Fruit fly (Drosophila melanogaster): ENCODE data around the gene cyst.
A peak's percentile ranks its signal among the peaks of the same experiment; 100 is the strongest.

cyst gene

DNA sequence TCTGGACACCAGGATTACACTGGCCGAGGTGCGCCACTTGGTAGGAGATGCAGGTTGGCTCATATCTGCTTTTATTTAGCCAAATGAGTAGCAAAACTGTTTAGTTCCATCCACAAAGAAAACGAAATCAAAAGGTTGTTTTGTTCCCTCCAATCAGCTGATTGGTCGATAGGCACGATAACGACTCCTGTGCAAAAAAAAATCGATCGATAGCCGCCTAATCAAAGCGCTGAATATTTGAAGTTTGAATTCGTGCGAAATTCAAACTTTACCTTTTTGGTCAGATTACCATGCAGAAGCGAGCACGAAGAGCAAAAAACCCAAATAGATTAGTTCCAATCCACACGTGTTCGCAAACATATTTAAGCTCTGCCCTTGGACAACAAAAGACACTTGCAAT, 24.0 kb downstream of the cyst start, which contains the start of the genes CG10195 and CG13084 (continued):
- TF ChIP-seq pita (GFP tag; optimal IDR thresholded peaks at IDR 0.05) (no peak), pnt (GFP tag; optimal IDR thresholded peaks at IDR 0.05) (no peak), CG10462 (GFP tag; optimal IDR thresholded peaks at IDR 0.05) (no peak), CG5245 (GFP tag; optimal IDR thresholded peaks at IDR 0.05) (no peak), Xrp1 (GFP tag; IDR thresholded peaks at IDR 0.05) (no peak), fru (optimal IDR thresholded peaks at IDR 0.05) (no peak), C15 (GFP tag; IDR thresholded peaks at IDR 0.05) (no peak), CG11723 (GFP tag; optimal IDR thresholded peaks at IDR 0.05) (no peak), CG6689 (GFP tag; IDR thresholded peaks at IDR 0.05) (no peak), CG9797 (GFP tag; optimal IDR thresholded peaks at IDR 0.05) (no peak), insv (GFP tag; optimal IDR thresholded peaks at IDR 0.05) (no peak), lmd (GFP tag; IDR thresholded peaks at IDR 0.05) (no peak), CG18599 (GFP tag; optimal IDR thresholded peaks at IDR 0.05) (no peak), CG3838 (GFP tag; optimal IDR thresholded peaks at IDR 0.05) (no peak), MBD-R2 (GFP tag; IDR thresholded peaks at IDR 0.05) (peak; percentile 18; the same call in 1 of the 2 replicates), PHDP (tag; optimal IDR thresholded peaks at IDR 0.05) (no peak), twi (tag; optimal IDR thresholded peaks at IDR 0.05) (no peak), HLH4C (GFP tag; IDR thresholded peaks at IDR 0.05; ENCODE audit: partially characterized antibody) (peak; percentile 15; the same call in 1 of the 3 replicates), CG13287 (GFP tag; IDR thresholded peaks at IDR 0.05; ENCODE audit: partially characterized antibody) (peak; percentile 64), caup (GFP tag; optimal IDR thresholded peaks at IDR 0.05; ENCODE audit: severe bottlenecking) (no peak), btn (GFP tag; optimal IDR thresholded peaks at IDR 0.05) (no peak), onecut (GFP tag; IDR thresholded peaks at IDR 0.05) (no peak), CG30020 (tag; optimal IDR thresholded peaks at IDR 0.05) (no peak), Dp (GFP tag; optimal IDR thresholded peaks at IDR 0.05) (peak; percentile 80), crp (GFP tag; optimal IDR thresholded peaks at IDR 0.05) (peak in 1 of 2 experiments; percentile 81), schlank (tag; optimal IDR thresholded peaks at IDR 0.05) (no peak), CG5953 (GFP tag; IDR thresholded peaks at IDR 0.05) (no peak), gfzf (GFP tag; optimal IDR thresholded peaks at IDR 0.05) (no peak), vnd (GFP tag; IDR thresholded peaks at IDR 0.05; ENCODE audit: partially characterized antibody) (0 out of 3 replicates have a peak, but pooled peaks have one; percentile 20), gsb (GFP tag; IDR thresholded peaks at IDR 0.05) (no peak), CG2116 (GFP tag; optimal IDR thresholded peaks at IDR 0.05) (peak; percentile 53), E2f2 (GFP tag; IDR thresholded peaks at IDR 0.05) (peak; percentile 91), tna (GFP tag; IDR thresholded peaks at IDR 0.05; ENCODE audit: partially characterized antibody) (0 out of 2 replicates have a peak, but pooled peaks have one; percentile 54), CG6813 (GFP tag; optimal IDR thresholded peaks at IDR 0.05) (no peak), nerfin-2 (GFP tag; IDR thresholded peaks at IDR 0.05; ENCODE audit: partially characterized antibody) (0 out of 2 replicates have a peak, but pooled peaks have one; percentile 35), Pdp1 (GFP tag; optimal IDR thresholded peaks at IDR 0.05) (no peak), sqz (GFP tag; optimal IDR thresholded peaks at IDR 0.05) (no peak), pros (GFP tag; optimal IDR thresholded peaks at IDR 0.05) (no peak), cg (GFP tag; optimal IDR thresholded peaks at IDR 0.05) (no peak), CG9932 (GFP tag; IDR thresholded peaks at IDR 0.05) (no peak), luna (GFP tag; optimal IDR thresholded peaks at IDR 0.05) (no peak), Kr (GFP tag; optimal IDR thresholded peaks at IDR 0.05) (no peak), Atf-2 (GFP tag; optimal IDR thresholded peaks at IDR 0.05) (no peak), Dip3 (GFP tag; optimal IDR thresholded peaks at IDR 0.05) (no peak), p53 (GFP tag; optimal IDR thresholded peaks at IDR 0.05) (no peak), Hr78 (GFP tag; optimal IDR thresholded peaks at IDR 0.05) (no peak), CG13894 (tag; optimal IDR thresholded peaks at IDR 0.05) (no peak), Ada2b (GFP tag; IDR thresholded peaks at IDR 0.05) (no peak), lilli (GFP tag; optimal IDR thresholded peaks at IDR 0.05) (no peak), Sry-δ (GFP tag; optimal IDR thresholded peaks at IDR 0.05) (peak; percentile 10)
